Fruit fly (Drosophila melanogaster): ENCODE data around the gene anchor.

Gene anchor

DNA sequence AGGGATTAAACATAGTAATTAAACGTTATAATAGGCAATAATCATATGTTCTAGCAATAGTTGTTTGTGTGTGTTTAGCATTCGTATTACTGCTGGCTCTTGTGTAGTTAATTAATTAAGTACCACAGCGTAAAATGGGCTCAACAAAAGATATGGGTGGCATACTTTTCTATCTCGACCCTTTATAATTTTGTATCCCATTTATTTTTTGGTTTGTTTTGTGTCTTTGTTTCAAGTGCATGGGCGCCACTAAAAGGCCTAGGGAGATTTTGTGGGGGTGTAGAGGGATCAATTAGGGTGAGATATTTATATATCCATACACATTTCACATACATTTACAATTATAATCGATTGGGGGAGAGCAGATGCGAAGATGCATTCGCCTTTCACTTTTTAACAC, 25.9 kb downstream of the anchor start:
- TF ChIP-seq EcR (GFP tag; optimal IDR thresholded peaks at IDR 0.05): no peak
- no peak for TF ChIP-seq CG8478 (optimal IDR thresholded peaks at IDR 0.05)
- no peak for TF ChIP-seq usp (GFP tag; optimal IDR thresholded peaks at IDR 0.05)
- no peak for TF ChIP-seq psq (optimal IDR thresholded peaks at IDR 0.05)
- no peak for TF ChIP-seq pan (optimal IDR thresholded peaks at IDR 0.05)
- TF ChIP-seq Dll (optimal IDR thresholded peaks at IDR 0.05): no peak

DNA sequence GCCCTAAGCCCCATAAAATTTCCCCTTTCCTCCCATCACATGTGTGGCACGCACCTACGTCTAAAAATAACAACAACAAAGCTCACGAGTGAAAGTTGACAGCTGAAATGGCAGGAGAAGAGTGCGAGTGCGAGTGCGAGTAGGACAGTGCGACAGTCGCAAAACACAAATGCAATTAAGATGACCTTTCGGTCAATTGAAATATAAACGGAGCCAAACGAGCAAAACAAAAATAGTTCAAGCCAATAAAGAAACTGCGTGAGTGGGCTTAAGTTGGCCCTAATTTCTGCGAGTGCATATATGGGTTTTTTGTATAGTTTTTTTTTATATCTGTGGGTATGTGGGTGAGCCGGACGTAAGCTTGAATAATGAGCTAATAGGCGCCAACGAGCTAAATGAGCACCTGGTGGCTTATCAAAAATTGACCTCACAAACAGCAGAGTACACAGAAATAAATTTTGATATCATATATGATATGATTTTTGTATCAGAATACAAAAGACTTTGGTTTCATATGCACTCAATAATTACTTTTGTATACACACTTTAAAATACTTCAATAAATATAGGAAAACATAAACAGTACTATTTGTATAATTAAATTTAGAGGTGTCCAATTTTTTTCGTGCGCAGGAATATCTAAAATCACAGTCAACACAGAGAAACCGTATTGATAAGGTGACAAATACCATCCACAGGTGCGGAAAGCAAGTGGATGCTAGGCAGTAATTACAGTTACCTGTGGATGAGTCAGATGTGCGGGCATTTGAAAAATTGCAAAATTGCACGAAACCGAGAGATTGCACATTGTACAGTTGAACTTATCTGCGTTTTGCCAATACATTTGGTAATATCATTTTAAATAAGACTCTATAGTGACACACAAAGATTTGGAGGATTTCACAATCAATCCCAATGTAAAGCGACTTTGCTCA, 30.4 kb downstream of the anchor start:
- TF ChIP-seq psq (optimal IDR thresholded peaks at IDR 0.05): no peak
- no peak for TF ChIP-seq CG8478 (optimal IDR thresholded peaks at IDR 0.05)
- TF ChIP-seq pan (optimal IDR thresholded peaks at IDR 0.05): no peak
- TF ChIP-seq Dll (optimal IDR thresholded peaks at IDR 0.05): no peak
- TF ChIP-seq usp (GFP tag; optimal IDR thresholded peaks at IDR 0.05): no peak
- no peak for TF ChIP-seq EcR (GFP tag; optimal IDR thresholded peaks at IDR 0.05)

DNA sequence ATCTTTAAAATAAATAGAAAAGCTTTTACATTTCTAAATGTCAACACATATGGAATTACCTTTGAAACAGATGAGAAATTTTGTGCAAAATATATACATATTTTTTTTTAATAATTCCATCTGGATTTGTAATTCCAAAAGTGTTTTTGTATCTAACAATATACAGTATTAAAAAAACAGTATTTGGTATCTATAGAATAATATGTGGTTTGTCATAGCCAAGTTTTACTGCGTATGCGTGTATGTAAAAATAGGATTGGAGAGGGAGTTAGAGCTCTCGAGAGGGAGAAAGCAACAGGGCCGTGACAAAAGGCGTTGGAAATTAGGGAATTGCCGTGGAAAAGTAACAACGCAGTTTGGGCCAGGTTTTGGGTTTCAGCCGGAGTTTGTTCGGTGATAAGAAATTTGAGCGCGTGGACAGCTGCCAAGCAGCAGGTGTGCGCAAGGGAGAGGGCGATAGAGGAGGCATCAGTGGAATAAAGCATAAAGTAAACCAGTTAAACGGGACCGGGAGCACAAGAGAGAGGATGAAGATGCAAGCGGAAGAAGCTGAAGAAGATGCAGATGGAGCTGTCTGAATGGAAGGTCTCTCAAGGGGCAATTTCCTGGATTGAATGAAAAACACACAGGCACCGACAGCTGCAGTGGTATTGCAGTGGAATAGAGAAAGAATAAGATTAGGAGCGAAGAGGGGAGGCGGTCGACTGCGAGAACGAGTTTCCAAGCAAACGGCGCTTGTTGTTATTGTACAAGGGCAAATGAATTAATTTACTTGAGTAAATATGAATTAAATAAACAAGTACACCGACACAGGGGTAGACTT, 31.5 kb downstream of the anchor start:
- peak in 1 of 2 experiments; percentile 45 for TF ChIP-seq EcR (GFP tag; optimal IDR thresholded peaks at IDR 0.05)
- no peak for TF ChIP-seq psq (optimal IDR thresholded peaks at IDR 0.05)
- no peak for TF ChIP-seq usp (GFP tag; optimal IDR thresholded peaks at IDR 0.05)
- no peak for TF ChIP-seq CG8478 (optimal IDR thresholded peaks at IDR 0.05)
- TF ChIP-seq Dll (optimal IDR thresholded peaks at IDR 0.05): no peak
- TF ChIP-seq pan (optimal IDR thresholded peaks at IDR 0.05): no peak

DNA sequence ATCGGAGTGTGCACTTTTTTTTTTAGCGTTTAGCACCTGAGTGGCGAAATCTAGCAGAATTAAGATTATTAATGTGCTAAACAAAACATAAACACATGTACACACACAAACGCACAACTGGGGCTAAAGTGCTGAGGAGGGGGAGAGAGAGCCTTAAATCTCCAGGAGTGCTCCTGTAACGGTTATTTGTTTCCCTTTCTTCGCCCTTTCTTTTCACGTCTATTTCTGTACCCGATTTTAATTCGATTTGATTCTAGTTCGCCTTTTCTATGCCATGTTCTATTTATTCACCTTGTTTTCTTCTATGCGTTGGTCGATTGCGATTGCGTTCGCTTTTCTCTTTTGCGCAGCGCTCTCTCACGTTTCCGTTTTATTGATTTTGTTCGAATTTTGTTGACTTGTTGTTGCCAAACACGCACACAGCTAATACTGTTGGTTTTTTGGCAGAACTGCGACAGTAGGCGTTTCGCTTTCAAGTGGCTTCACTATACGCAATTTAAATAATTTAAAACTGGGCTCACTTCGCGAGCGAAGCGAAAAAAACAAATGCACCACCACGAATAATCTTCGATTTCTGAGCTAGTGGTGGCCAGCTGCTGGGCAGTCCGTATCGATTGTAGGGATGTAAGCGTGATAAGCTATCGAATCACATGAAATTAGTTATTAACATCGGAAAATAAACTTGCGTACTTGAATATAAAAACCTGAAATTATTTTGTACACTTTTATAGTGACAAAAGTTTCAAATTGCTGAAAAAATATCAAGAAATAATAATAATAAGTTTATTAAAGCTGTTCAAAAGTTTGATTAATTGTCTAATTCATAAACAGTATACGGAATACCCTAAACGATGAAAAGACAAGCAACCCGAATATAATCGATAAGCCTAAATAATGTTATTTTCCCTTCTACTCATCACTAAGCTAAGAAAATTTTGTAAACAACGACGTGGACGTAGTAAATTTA, 32.4 kb downstream of the anchor start, which contains the start of the genes Krn, Ndfip and CG7484:
Krn (minus strand) TSS at position 580 of the 967 bp plus-strand sequence.
Ndfip (minus strand) TSS at position 580 of the 967 bp plus-strand sequence.
CG7484 (plus strand) TSS at position 917 of the 967 bp plus-strand sequence.
- no peak for TF ChIP-seq Dll (optimal IDR thresholded peaks at IDR 0.05)
- TF ChIP-seq pan (optimal IDR thresholded peaks at IDR 0.05): peak; percentile 0

DNA sequence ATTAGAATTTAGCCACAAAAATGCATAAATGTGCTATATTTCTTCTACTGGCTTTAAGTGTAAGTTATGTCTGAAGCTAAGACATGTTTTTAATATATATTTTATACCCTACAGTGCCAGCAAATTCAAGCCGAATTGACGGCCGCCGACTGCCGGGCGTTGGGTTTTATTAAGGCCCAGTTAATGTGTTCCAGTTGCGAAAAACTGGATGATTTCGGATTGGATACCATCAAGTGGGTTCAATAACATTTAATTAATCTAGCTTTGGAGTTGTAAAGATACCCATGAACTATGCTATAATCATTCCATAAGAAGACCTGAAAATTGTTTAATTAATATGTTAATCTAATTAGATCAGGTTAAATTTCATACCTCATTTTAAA, 33.0 kb downstream of the anchor start:
- TF ChIP-seq EcR (GFP tag; optimal IDR thresholded peaks at IDR 0.05): no peak
- no peak for TF ChIP-seq psq (optimal IDR thresholded peaks at IDR 0.05)
- TF ChIP-seq usp (GFP tag; optimal IDR thresholded peaks at IDR 0.05): no peak
- TF ChIP-seq pan (optimal IDR thresholded peaks at IDR 0.05): no peak
- no peak for TF ChIP-seq Dll (optimal IDR thresholded peaks at IDR 0.05)
- TF ChIP-seq CG8478 (optimal IDR thresholded peaks at IDR 0.05): no peak

DNA sequence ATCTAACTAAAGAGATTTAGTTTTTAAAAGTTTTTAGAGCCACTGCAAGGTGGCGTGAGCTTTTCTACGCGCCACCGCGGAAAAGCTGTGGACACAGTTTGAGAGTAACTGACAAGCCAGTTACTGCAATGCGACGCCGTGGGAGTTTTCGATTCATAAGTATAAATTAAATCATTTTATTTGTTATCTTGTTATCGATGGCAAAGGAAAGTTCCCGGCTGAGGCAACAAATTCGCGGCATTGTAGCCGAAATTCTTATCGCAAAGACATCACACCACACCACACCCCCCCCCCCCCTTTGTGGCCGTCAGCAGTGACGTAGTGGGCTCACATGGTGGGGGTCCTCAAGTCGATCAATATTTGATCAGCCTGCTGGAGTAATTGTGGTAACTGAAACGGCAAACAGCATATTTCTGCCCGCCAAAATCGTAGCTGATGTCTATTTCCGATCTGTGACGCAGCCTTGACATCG, 34.2 kb downstream of the anchor start:
- no peak for TF ChIP-seq pan (optimal IDR thresholded peaks at IDR 0.05)
- TF ChIP-seq CG8478 (optimal IDR thresholded peaks at IDR 0.05): no peak
- TF ChIP-seq EcR (GFP tag; optimal IDR thresholded peaks at IDR 0.05): no peak
- TF ChIP-seq Dll (optimal IDR thresholded peaks at IDR 0.05): no peak
- no peak for TF ChIP-seq usp (GFP tag; optimal IDR thresholded peaks at IDR 0.05)
- TF ChIP-seq psq (optimal IDR thresholded peaks at IDR 0.05): no peak

DNA sequence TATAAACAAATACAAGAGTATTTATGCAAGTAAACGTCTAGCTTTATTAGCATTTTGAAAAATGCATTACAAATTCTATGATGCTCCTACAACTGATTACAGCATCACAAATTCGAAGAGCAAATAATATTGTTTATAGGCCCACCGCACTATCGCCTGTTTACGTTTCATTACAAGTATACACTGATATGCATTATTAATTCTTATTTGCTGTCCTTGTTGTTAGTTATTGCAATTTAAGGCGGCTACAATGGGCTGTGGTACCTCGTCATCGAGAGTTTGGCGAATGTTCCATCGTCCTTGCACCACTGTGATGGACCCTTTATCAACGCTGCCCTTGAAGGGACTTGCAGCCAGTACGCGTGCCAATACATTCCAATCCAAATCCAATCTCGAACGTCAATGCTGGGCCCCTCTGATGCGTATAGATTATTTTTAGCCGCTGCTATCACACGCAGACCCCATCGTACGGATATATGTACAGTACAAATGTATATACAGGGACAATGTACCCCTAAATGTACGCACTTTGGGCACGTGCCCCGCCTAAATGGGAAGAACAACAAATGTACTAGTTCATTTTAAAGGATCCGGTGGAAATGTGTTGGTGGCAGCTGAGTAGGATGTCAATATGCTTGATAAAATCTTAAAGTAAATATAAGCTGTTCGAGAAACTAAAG, 35.2 kb downstream of the anchor start:
- no peak for TF ChIP-seq usp (GFP tag; optimal IDR thresholded peaks at IDR 0.05)
- no peak for TF ChIP-seq Dll (optimal IDR thresholded peaks at IDR 0.05)
- no peak for TF ChIP-seq pan (optimal IDR thresholded peaks at IDR 0.05)
- no peak for TF ChIP-seq CG8478 (optimal IDR thresholded peaks at IDR 0.05)

DNA sequence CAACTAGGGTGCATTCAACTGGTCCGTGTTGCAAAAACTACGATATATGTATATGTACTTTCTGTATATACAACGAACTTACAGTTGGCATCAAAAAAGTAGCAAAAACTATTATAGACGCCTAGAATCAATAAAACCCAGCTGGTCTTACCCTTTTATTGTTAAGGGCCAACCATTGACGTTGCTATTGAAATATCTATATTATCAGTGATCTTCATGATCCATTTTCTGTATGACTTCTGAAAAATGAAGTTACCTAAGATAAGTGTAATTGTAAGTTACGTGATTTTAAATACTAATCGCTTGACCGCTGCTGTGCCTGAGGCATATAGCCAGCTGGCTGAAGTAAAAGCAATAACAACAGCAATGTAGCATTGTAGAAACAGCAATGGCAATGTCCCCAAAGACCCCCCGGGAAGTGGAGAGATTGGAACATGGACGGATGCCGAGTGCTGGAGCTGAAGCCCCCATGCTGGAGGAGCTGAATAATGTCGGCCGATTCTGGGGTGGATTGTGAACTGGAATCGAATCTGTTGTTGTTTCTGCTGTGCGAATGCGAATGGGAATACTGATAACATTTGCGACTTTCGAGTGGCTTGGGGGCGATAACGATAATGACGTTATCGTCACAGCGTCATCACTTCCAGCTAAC, 36.2 kb downstream of the anchor start:
- TF ChIP-seq Dll (optimal IDR thresholded peaks at IDR 0.05) (no peak), EcR (GFP tag; optimal IDR thresholded peaks at IDR 0.05) (peak in 1 of 2 experiments; percentile 42)

DNA sequence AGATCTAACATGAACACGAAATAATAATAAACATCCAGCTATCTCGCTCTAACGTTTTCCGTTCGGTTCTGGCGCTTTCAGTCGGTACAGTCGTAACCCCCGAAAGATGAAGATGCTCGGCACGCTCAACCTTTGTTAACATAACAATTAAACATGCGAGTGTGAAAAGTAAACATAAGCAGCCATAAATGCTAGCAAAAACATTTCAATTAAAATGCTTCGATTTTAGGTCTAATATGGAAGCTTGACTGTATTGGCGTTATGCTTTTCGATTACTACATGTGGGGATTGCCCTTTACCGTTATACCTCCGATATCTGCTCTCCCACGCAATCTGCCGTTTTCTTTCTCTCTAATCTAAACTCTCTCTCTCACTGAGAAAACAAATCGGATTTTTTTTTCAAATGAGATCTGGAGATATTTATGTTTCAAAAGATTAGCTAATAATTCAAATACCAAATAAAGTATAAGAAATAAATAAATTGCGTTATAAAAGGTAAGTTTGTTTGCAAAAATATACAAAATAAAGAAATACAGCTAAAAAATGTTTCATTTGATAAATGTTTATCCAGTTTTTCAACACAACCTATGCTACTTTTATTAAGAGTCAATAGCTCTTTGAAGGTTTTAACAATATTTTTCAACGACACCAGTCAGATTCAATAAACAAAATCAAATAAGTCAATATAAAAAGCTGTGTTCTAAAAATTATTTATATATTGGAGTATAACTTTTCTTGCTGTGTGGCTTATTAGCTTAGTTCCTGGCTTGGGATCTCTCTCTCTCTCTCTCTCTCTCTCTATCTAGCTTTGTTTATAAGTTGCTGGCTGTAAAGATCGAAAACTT, 37.0 kb downstream of the anchor start:
- TF ChIP-seq pan (optimal IDR thresholded peaks at IDR 0.05) (no peak), usp (GFP tag; optimal IDR thresholded peaks at IDR 0.05) (no peak), EcR (GFP tag; optimal IDR thresholded peaks at IDR 0.05) (no peak), CG8478 (optimal IDR thresholded peaks at IDR 0.05) (no peak), psq (optimal IDR thresholded peaks at IDR 0.05) (no peak), Dll (optimal IDR thresholded peaks at IDR 0.05) (no peak)

DNA sequence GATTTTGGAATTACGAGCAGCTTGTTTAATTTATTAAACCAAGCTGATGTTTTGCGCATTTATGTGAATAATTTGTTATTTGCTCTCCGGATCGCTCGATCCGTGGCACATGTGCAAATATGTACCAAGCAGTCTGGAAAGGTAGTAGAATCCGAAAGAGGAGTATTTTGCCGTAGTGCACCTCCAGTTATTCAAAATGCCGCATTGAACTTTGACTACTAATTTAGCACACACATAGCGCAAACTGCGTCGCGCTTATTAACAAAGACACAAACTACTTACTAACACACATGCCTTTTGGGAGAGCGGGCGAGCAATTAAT, 37.6 kb downstream of the anchor start:
- no peak for TF ChIP-seq psq (optimal IDR thresholded peaks at IDR 0.05)
- no peak for TF ChIP-seq Dll (optimal IDR thresholded peaks at IDR 0.05)

Measured in whole organism.